Fruit fly (Drosophila melanogaster) whole organism, embryonic: ENCODE measurements around the gene DENR.

Experiments used
- CG10267 ChIP-seq: fragments of 200-800 bp; sonication (Bioruptor generic); optimal IDR thresholded peaks from 2 replicates; lab custom pipeline; 2018; ENCODE audit warnings: missing biosample characterization, mild to moderate bottlenecking, missing genetic modification characterization, moderate library complexity
- CG32772 ChIP-seq: fragments of 200-800 bp; sonication (Bioruptor generic); IDR thresholded peaks from 2 replicates; pipeline ENCODE4 v1.3.6; 2022; ENCODE audit warnings: missing biosample characterization, missing genetic modification characterization
- CG6654 ChIP-seq: fragments of 200-800 bp; sonication (Bioruptor generic); optimal IDR thresholded peaks from 2 replicates; lab custom pipeline; 2017; ENCODE audit warnings: missing biosample characterization, mild to moderate bottlenecking, missing genetic modification characterization
- D ChIP-seq, 2 experiments: fragments of 200-800 bp in 1 of 2; fragments of >200 bp in 1 of 2; sonication (Bioruptor generic) in 1 of 2; optimal IDR thresholded peaks; 2 replicates in 1 of 2; 3 replicates in 1 of 2; lab custom pipeline; 2017; ENCODE audit warnings: mild to moderate bottlenecking in 1 of 2, missing biosample characterization in 1 of 2, missing genetic modification characterization in 1 of 2, missing genetic modification reagents in 1 of 2
- Ets97D ChIP-seq: fragments of 200-800 bp; sonication (Bioruptor generic); optimal IDR thresholded peaks from 3 replicates; lab custom pipeline; 2016; ENCODE audit warnings: missing biosample characterization, missing genetic modification characterization
- GATAe ChIP-seq: fragments of 200-800 bp; sonication (Bioruptor generic); conservative IDR thresholded peaks from 2 replicates; pipeline ENCODE4 v1.3.6; 2022; ENCODE audit warnings: missing biosample characterization, missing genetic modification characterization
- amos ChIP-seq: fragments of 200-800 bp; sonication (Bioruptor generic); IDR thresholded peaks from 2 replicates; pipeline ENCODE4 v1.3.6; 2022; ENCODE audit warnings: missing biosample characterization, missing genetic modification characterization; ENCODE audit not compliant: partially characterized antibody
- bigmax ChIP-seq: fragments of 200-800 bp; sonication (Bioruptor generic); optimal IDR thresholded peaks from 2 replicates; lab custom pipeline; 2018; ENCODE audit warnings: missing biosample characterization, mild to moderate bottlenecking, missing genetic modification characterization
- corto ChIP-seq: fragments of 200-800 bp; sonication (Bioruptor generic); optimal IDR thresholded peaks from 2 replicates; lab custom pipeline; 2016; ENCODE audit warnings: missing biosample characterization, mild to moderate bottlenecking, missing genetic modification characterization, moderate library complexity
- gsb ChIP-seq: fragments of 200-800 bp; sonication (Bioruptor generic); IDR thresholded peaks from 2 replicates; pipeline ENCODE4 v1.3.6; 2022; ENCODE audit warnings: missing biosample characterization, missing genetic modification characterization
- ham ChIP-seq: fragments of 200-800 bp; sonication (Bioruptor generic); IDR thresholded peaks from 2 replicates; pipeline ENCODE4 v1.3.6; 2022; ENCODE audit warnings: missing biosample characterization, missing genetic modification characterization
- scrt ChIP-seq: fragments of 200-800 bp; sonication (Bioruptor generic); optimal IDR thresholded peaks from 2 replicates; lab custom pipeline; 2018; ENCODE audit warnings: missing biosample characterization, mild to moderate bottlenecking, missing genetic modification characterization, moderate library complexity
- sqz ChIP-seq: fragments of 200-800 bp; sonication (Bioruptor generic); optimal IDR thresholded peaks from 3 replicates; lab custom pipeline; 2018; ENCODE audit warnings: missing biosample characterization, mild to moderate bottlenecking, missing genetic modification characterization

DNA sequence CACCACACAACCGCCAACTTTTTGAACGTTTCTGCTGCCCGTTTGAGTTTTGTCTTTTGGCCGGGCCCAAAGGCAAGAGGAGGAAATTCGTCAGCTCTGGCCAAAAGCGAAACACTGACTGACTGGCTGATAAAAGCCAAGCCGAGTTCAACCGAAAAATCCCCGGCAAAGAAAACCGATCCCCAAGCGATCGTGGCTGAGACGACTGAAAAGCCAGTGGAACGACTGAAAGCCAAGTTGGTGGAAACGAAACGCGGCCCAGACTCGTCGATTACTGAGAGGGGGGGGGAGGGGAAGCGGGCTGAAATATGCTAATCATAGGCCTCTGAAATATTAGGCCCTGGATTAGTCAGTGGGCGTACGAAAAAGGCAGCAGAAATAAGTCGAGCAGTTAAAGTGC, 9.9 kb downstream of the DENR start, which contains the start of gene CG13003:
- TF ChIP-seq scrt (GFP tag; lab: Kevin White, UChicago) (no peak), sqz (GFP tag; lab: Kevin White, UChicago) (no peak), gsb (GFP tag; lab: Robert Waterston, UW) (no peak), CG6654 (no peak), corto (no peak), D (optimal IDR thresholded peaks at IDR 0.05; lab: Kevin White, UChicago) (no peak), D (GFP tag; optimal IDR thresholded peaks at IDR 0.05; lab: Kevin White, UChicago) (no peak), CG10267 (tag; lab: Kevin White, UChicago) (no peak), CG32772 (GFP tag; lab: Robert Waterston, UW) (no peak), GATAe (no peak), Ets97D (GFP tag; lab: Kevin White, UChicago) (no peak), ham (GFP tag; lab: Robert Waterston, UW) (no peak), amos (no peak), bigmax (GFP tag; lab: Kevin White, UChicago) (no peak)
